Worm (Caenorhabditis elegans): Measurements from ENCODE around the gene trx-2.

DNA sequence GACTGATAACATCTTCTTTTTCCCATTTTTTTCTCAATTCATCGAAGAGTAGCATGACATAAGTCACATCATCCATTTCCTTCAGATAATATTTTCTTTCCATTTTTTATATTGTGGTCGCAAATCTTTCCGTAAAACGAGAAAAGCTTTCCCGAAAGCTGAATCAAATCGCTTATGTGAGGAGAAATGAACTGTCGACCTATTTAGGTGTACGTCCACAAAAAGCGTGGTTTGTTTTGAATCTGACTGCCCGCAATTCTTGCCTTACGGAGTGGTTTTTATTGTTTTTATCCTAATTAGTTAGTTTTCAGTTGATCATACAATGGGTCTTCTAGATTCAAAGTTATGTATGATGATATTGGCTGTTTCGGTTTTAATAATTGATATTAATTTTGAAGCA is 43.8 kb downstream of the trx-2 start, which contains the start of gene ttll-15:
- TF ChIP-seq mep-1 (tag; optimal IDR thresholded peaks at IDR 0.05) (no peak), snpc-4 (tag; optimal IDR thresholded peaks at IDR 0.05) (no peak), sptf-1 (tag; optimal IDR thresholded peaks at IDR 0.05) (no peak), unc-62 (GFP tag; optimal IDR thresholded peaks at IDR 0.05) (no peak), lin-13 (tag; optimal IDR thresholded peaks at IDR 0.05) (no peak), lsy-2 (tag; optimal IDR thresholded peaks at IDR 0.05) (no peak)

Measured in whole organism, mixed stage, embryonic.